Worm (Caenorhabditis elegans): Measurements from ENCODE around the gene pig-1.

pig-1 gene

DNA sequence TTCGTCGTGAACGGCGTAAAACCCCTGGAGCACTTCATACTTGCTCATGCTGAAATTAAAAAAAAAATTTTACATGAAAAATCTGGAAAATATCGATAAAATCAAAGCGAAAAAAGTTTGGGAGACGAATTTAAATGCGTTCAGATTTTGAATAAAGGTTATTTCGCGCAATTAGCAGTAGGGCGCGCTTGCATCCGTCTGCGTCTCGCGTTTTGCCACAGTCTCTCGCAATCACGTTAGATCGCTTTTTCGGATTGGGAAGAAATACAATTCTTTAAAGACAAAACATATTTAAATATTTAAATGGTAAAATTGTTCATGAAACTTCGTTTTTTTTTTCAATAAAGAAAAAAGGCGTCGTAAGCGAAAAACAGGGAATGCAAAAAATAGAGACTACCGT is at the start of gene pig-1:
Gene pig-1, minus strand, starts transcription at position 49 of the 400 bp plus-strand sequence.
- TF ChIP-seq F13C5.2 (tag; optimal IDR thresholded peaks at IDR 0.05): peak; percentile 29
- TF ChIP-seq tbx-11 (GFP tag; IDR thresholded peaks at IDR 0.05): no peak

DNA sequence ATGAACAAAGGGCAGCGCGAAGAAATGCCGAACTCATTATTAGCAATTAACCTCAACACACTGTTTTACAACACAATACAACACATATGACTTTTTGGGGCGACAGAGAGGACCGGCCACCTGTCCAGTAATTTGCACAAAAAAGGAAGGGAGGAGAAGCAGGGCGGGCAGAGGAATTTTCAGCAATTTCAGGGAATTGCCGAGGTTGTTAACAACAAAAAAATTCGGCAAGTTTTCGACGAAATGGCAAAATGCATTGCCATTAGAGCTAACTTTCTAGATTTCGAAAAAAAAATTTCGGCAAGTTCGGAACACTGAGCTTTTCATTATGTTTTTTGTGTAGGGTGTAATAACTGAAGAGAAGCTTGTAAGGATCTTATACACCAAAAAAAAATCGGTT is 44.7 kb upstream of the pig-1 start:
- TF ChIP-seq tbx-37 (GFP tag; conservative IDR thresholded peaks at IDR 0.05) (0 out of 2 replicates have a peak, but pooled peaks have one; percentile 15), hmbx-1 (tag; optimal IDR thresholded peaks at IDR 0.05) (no peak), ets-7 (tag; optimal IDR thresholded peaks at IDR 0.05) (no peak), hnd-1 (tag; optimal IDR thresholded peaks at IDR 0.05) (no peak), tra-4 (tag; optimal IDR thresholded peaks at IDR 0.05) (no peak), aly-1 (tag; optimal IDR thresholded peaks at IDR 0.05) (no peak), ceh-13 (GFP tag; optimal IDR thresholded peaks at IDR 0.05) (no peak), hmg-4 (GFP tag; optimal IDR thresholded peaks at IDR 0.05) (no peak), tbx-11 (GFP tag; IDR thresholded peaks at IDR 0.05) (no peak), sea-1 (GFP tag; conservative IDR thresholded peaks at IDR 0.05) (no peak), B0310.2 (tag; optimal IDR thresholded peaks at IDR 0.05) (no peak), flt-1 (GFP tag; IDR thresholded peaks at IDR 0.05) (no peak), ama-1 (optimal IDR thresholded peaks at IDR 0.05) (no peak), scrt-1 (GFP tag; IDR thresholded peaks at IDR 0.05) (no peak), pes-1 (GFP tag; IDR thresholded peaks at IDR 0.05) (peak; percentile 13; the same call in 1 of the 2 replicates), F13C5.2 (tag; optimal IDR thresholded peaks at IDR 0.05) (no peak)

DNA sequence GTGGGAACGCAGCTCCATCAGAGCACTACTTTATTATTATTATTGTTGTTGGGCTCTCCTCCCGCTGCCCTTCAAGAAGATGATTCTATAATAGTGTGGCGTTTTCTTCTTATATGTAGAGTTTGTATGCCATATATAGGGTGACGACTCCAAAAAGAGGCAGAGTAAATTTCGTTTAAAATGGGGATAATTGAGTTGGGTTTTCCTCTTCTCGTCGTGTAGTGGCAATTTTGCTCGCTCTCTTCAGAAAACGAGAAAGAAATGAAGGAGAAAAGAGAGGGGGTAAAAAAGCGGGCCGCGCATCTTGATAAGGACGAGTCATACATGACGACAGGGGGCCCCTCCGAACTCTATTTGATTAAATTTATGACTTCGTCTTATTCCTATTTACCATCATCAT is 44.2 kb upstream of the pig-1 start:
- TF ChIP-seq hmg-4 (GFP tag; optimal IDR thresholded peaks at IDR 0.05) (no peak), scrt-1 (GFP tag; IDR thresholded peaks at IDR 0.05) (no peak), F13C5.2 (tag; optimal IDR thresholded peaks at IDR 0.05) (no peak), tbx-37 (GFP tag; conservative IDR thresholded peaks at IDR 0.05) (no peak), ama-1 (optimal IDR thresholded peaks at IDR 0.05) (no peak), tra-4 (tag; optimal IDR thresholded peaks at IDR 0.05) (no peak), ceh-13 (GFP tag; optimal IDR thresholded peaks at IDR 0.05) (no peak), pes-1 (GFP tag; IDR thresholded peaks at IDR 0.05) (no peak), sea-1 (GFP tag; conservative IDR thresholded peaks at IDR 0.05) (no peak), B0310.2 (tag; optimal IDR thresholded peaks at IDR 0.05) (no peak), hmbx-1 (tag; optimal IDR thresholded peaks at IDR 0.05) (no peak), ets-7 (tag; optimal IDR thresholded peaks at IDR 0.05) (no peak), hnd-1 (tag; optimal IDR thresholded peaks at IDR 0.05) (no peak), flt-1 (GFP tag; IDR thresholded peaks at IDR 0.05) (no peak), ceh-36 (tag; optimal IDR thresholded peaks at IDR 0.05) (no peak), tbx-11 (GFP tag; IDR thresholded peaks at IDR 0.05) (no peak), aly-1 (tag; optimal IDR thresholded peaks at IDR 0.05) (no peak)

DNA sequence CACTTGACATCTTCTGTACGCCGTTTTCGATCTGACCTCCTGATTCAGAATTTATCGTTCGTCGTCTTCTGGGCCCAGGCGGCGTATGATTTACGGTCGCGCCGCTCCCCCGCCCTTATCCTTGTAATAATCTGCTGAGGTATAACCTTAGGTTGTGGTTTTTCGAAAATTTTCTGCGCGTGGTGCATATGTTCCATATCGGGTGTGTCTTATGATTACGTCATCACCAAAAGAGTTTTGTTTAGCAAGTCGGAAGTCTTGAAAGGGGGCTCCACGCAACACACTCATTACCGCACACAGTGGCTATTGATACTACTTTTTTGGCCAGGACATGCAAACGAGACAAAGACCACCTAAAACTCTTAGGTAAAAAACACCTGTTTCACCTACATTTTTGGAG is 41.5 kb upstream of the pig-1 start:
- TF ChIP-seq tbx-37 (GFP tag; conservative IDR thresholded peaks at IDR 0.05) (no peak), ceh-13 (GFP tag; optimal IDR thresholded peaks at IDR 0.05) (no peak), tra-4 (tag; optimal IDR thresholded peaks at IDR 0.05) (no peak)

DNA sequence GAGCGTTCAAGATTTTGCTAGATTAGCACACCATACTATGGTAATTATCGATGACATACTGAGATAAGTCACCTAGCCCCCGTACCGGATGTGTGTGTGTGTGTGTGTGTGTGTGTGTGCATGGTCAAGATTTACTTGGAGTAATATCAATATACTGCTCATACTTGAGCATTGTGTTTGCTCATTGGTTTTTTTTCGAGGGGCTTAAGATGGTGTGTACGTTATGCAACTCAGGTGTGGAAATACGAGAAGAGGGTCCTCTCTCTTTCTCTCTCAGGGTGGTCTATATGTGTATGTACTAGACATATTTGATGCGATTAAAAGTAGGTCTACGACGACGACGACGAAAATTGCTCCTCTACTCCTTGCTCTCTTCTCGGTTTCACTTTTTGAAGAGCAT is 41.1 kb upstream of the pig-1 start:
- TF ChIP-seq ceh-36 (tag; optimal IDR thresholded peaks at IDR 0.05): peak; percentile 12
- no peak for TF ChIP-seq F13C5.2 (tag; optimal IDR thresholded peaks at IDR 0.05)
- TF ChIP-seq scrt-1 (GFP tag; IDR thresholded peaks at IDR 0.05): no peak
- TF ChIP-seq aly-1 (tag; optimal IDR thresholded peaks at IDR 0.05): no peak
- no peak for TF ChIP-seq tbx-37 (GFP tag; conservative IDR thresholded peaks at IDR 0.05)
- no peak for TF ChIP-seq hnd-1 (tag; optimal IDR thresholded peaks at IDR 0.05)
- TF ChIP-seq ceh-13 (GFP tag; optimal IDR thresholded peaks at IDR 0.05): no peak
- TF ChIP-seq sea-1 (GFP tag; conservative IDR thresholded peaks at IDR 0.05): no peak
- no peak for TF ChIP-seq tbx-11 (GFP tag; IDR thresholded peaks at IDR 0.05)
- TF ChIP-seq pes-1 (GFP tag; IDR thresholded peaks at IDR 0.05): no peak
- peak; percentile 23 for TF ChIP-seq ets-7 (tag; optimal IDR thresholded peaks at IDR 0.05)
- TF ChIP-seq hmbx-1 (tag; optimal IDR thresholded peaks at IDR 0.05): no peak
- no peak for TF ChIP-seq tra-4 (tag; optimal IDR thresholded peaks at IDR 0.05)
- TF ChIP-seq ama-1 (optimal IDR thresholded peaks at IDR 0.05): no peak

DNA sequence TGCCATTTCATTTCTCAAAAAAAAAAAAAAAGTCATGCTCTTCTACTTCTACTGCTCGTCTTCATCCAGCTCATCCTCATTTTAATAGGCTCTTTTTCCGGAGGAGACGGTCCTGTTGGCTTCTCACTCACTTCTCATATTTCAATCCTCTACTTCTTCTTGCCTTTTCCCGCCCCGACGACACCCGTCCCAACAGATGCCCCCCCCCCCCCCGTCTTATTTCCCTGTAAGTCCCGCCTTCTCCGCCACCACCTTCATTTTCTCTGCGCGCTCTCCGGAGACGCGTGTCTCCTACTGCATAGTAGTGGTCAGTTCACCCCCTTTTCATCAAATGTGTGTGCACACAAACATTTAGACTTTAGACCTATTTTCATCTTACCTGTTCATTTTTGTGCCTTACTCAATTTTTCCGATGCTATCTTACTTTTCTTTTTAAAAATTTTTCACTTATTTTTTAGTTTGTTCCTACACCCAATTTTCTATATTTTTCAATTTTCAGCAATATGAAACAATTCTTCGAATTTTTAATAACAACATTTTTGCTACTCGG is 39.6 kb upstream of the pig-1 start, which contains the start of gene efn-4:
Gene efn-4, plus strand, starts transcription at position 500 of the 550 bp plus-strand sequence.
- TF ChIP-seq F13C5.2 (tag; optimal IDR thresholded peaks at IDR 0.05) (peak; percentile 9), pes-1 (GFP tag; IDR thresholded peaks at IDR 0.05) (no peak), ceh-13 (GFP tag; optimal IDR thresholded peaks at IDR 0.05) (no peak), hmg-4 (GFP tag; optimal IDR thresholded peaks at IDR 0.05) (peak; percentile 19), aly-1 (tag; optimal IDR thresholded peaks at IDR 0.05) (no peak), tbx-37 (GFP tag; conservative IDR thresholded peaks at IDR 0.05) (no peak), ets-7 (tag; optimal IDR thresholded peaks at IDR 0.05) (no peak), hmbx-1 (tag; optimal IDR thresholded peaks at IDR 0.05) (no peak), ama-1 (optimal IDR thresholded peaks at IDR 0.05) (no peak), scrt-1 (GFP tag; IDR thresholded peaks at IDR 0.05) (no peak)

DNA sequence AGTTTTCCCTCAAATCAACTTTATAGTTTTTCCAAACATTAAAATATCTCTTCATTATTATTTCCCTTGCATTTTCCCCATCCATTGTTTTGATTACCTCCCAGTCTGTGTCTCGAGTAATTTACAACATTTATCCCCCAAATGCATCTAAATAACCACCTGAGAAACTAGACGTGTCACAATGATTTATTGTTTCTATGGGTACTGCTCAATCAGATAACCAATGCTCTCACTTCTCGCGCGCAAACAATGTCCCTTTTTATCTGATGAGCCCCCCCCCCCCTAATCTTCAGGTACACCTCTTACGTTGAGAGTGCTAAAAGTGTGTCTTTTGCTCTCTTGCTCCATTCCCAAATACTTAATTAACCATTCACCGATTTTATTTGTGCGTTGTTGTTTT is 34.7 kb upstream of the pig-1 start:
- TF ChIP-seq tbx-11 (GFP tag; IDR thresholded peaks at IDR 0.05): no peak
- no peak for TF ChIP-seq ceh-13 (GFP tag; optimal IDR thresholded peaks at IDR 0.05)
- TF ChIP-seq F13C5.2 (tag; optimal IDR thresholded peaks at IDR 0.05): no peak
- no peak for TF ChIP-seq pes-1 (GFP tag; IDR thresholded peaks at IDR 0.05)

DNA sequence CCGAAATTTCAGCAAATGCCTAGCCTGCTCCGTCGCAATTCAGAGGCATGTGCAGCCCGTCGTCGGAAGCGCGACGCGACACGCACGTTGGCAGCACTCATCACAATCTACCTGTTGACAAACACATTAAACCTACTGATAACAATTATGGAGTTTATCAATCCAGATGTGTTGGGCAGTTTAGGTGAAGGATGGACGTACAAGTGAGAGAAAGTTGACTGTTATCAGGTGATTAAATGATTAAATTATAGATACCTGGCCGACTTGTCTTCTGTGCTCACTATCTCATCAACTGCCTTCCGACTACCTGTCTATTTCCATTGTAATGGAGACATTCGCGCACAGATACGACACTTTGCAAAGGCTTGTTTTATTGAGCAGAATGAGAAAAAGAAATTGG is 32.7 kb upstream of the pig-1 start:
- TF ChIP-seq aly-1 (tag; optimal IDR thresholded peaks at IDR 0.05): no peak
- no peak for TF ChIP-seq ama-1 (optimal IDR thresholded peaks at IDR 0.05)
- no peak for TF ChIP-seq ets-7 (tag; optimal IDR thresholded peaks at IDR 0.05)
- TF ChIP-seq pes-1 (GFP tag; IDR thresholded peaks at IDR 0.05): no peak
- TF ChIP-seq ceh-36 (tag; optimal IDR thresholded peaks at IDR 0.05): no peak
- TF ChIP-seq hmg-4 (GFP tag; optimal IDR thresholded peaks at IDR 0.05): no peak
- no peak for TF ChIP-seq B0310.2 (tag; optimal IDR thresholded peaks at IDR 0.05)
- TF ChIP-seq scrt-1 (GFP tag; IDR thresholded peaks at IDR 0.05): no peak
- no peak for TF ChIP-seq tbx-37 (GFP tag; conservative IDR thresholded peaks at IDR 0.05)

All from whole organism, early embryonic.